Worm (Caenorhabditis elegans) whole organism, L1 larva: ENCODE measurements around the gene smc-5.

Source experiments
- C04F5.9 ChIP-seq: sonication (generic microtip); optimal IDR thresholded peaks from 2 replicates; lab custom pipeline; 2016; ENCODE audit warnings: missing genetic modification characterization, missing compliant biosample characterization
- C34B4.2 ChIP-seq: sonication (generic microtip); optimal IDR thresholded peaks from 2 replicates; lab custom pipeline; 2017; ENCODE audit warnings: mild to moderate bottlenecking, missing genetic modification characterization, missing compliant biosample characterization
- Y116A8C.19 ChIP-seq: sonication (generic microtip); optimal IDR thresholded peaks from 2 replicates; lab custom pipeline; 2016; ENCODE audit warnings: missing compliant biosample characterization, missing genetic modification characterization, borderline replicate concordance
- aha-1 ChIP-seq: fragments of 150-350 bp; optimal IDR thresholded peaks from 2 replicates; lab custom pipeline; 2014; ENCODE audit warnings: missing biosample characterization, missing genetic modification characterization
- alr-1 ChIP-seq: fragments of 200-800 bp; sonication (Bioruptor generic); optimal IDR thresholded peaks from 2 replicates; lab custom pipeline; 2018; ENCODE audit warnings: borderline replicate concordance, mild to moderate bottlenecking, missing genetic modification characterization, missing compliant biosample characterization
- ceh-63 ChIP-seq: fragments of 200-800 bp; sonication (Bioruptor generic); optimal IDR thresholded peaks from 2 replicates; lab custom pipeline; 2018; ENCODE audit warnings: mild to moderate bottlenecking, missing genetic modification characterization, missing compliant biosample characterization
- ceh-90 ChIP-seq: sonication (generic microtip); optimal IDR thresholded peaks from 2 replicates; lab custom pipeline; 2016; ENCODE audit warnings: missing genetic modification characterization, missing compliant biosample characterization
- ces-1 ChIP-seq: fragments of 150-350 bp; optimal IDR thresholded peaks from 2 replicates; lab custom pipeline; 2014; ENCODE audit warnings: missing biosample characterization, missing genetic modification reagents, missing genetic modification characterization
- dsc-1 ChIP-seq: sonication (generic microtip); optimal IDR thresholded peaks from 2 replicates; lab custom pipeline; 2016; ENCODE audit warnings: mild to moderate bottlenecking, missing genetic modification characterization, missing compliant biosample characterization
- efl-1 ChIP-seq, 4 experiments: fragments of 150-350 bp; optimal IDR thresholded peaks in 3 of 4; peaks in 1 of 4; 1 replicate in 1 of 4; 2 replicates in 3 of 4; lab custom pipeline; 2014; ENCODE audit warnings: missing biosample characterization in 2 of 4, missing genetic modification characterization in 2 of 4, missing genetic modification reagents in 2 of 4
- efl-3 ChIP-seq: fragments of 200-800 bp; sonication (Bioruptor generic); optimal IDR thresholded peaks from 2 replicates; lab custom pipeline; 2018; ENCODE audit warnings: mild to moderate bottlenecking, missing genetic modification characterization, missing compliant biosample characterization
- egl-13 ChIP-seq: sonication (generic microtip); optimal IDR thresholded peaks from 2 replicates; lab custom pipeline; 2016; ENCODE audit warnings: missing genotype, missing genetic modification reagents, missing genetic modification characterization, missing compliant biosample characterization
- egl-27 ChIP-seq, 2 experiments: fragments of 150-350 bp in 1 of 2; sonication (generic microtip); optimal IDR thresholded peaks; 3 replicates each; lab custom pipeline; 2017 to 2018; ENCODE audit warnings: missing biosample characterization in 2 of 2, missing genetic modification characterization in 2 of 2, missing genetic modification reagents in 2 of 2
- ets-5 ChIP-seq: fragments of 200-800 bp; sonication (Bioruptor generic); IDR thresholded peaks from 2 replicates; pipeline ENCODE4 v1.3.6; 2022; ENCODE audit warnings: missing genetic modification characterization, missing compliant biosample characterization
- fkh-4 ChIP-seq: sonication (generic microtip); optimal IDR thresholded peaks from 2 replicates; lab custom pipeline; 2016; ENCODE audit warnings: missing compliant biosample characterization, missing genetic modification characterization, borderline replicate concordance
- fkh-8 ChIP-seq: sonication (generic microtip); optimal IDR thresholded peaks from 2 replicates; lab custom pipeline; 2016; ENCODE audit warnings: mild to moderate bottlenecking, missing genetic modification characterization, missing compliant biosample characterization
- fos-1 ChIP-seq: fragments of 150-350 bp; optimal IDR thresholded peaks from 2 replicates; lab custom pipeline; 2014; ENCODE audit warnings: missing biosample characterization, missing genetic modification characterization
- hlh-17 ChIP-seq: fragments of 200-800 bp; sonication (Bioruptor generic); optimal IDR thresholded peaks from 2 replicates; lab custom pipeline; 2018; ENCODE audit warnings: missing genetic modification characterization, mild to moderate bottlenecking, missing compliant biosample characterization, moderate library complexity, borderline replicate concordance
- hpl-2 ChIP-seq: fragments of 150-350 bp; optimal IDR thresholded peaks from 2 replicates; lab custom pipeline; 2014; ENCODE audit warnings: missing biosample characterization, missing genetic modification reagents, missing genetic modification characterization
- isw-1 ChIP-seq: fragments of 200-800 bp; sonication (Bioruptor generic); IDR thresholded peaks from 2 replicates; pipeline ENCODE4 v1.3.6; 2022; ENCODE audit warnings: missing genetic modification characterization, missing compliant biosample characterization
- jun-1 ChIP-seq: fragments of 150-350 bp; optimal IDR thresholded peaks from 2 replicates; lab custom pipeline; 2014; ENCODE audit warnings: missing biosample characterization, missing genetic modification reagents, missing genetic modification characterization
- lin-13 ChIP-seq: fragments of 150-350 bp; optimal IDR thresholded peaks from 2 replicates; lab custom pipeline; 2014; ENCODE audit warnings: missing biosample characterization, missing genetic modification reagents, missing genetic modification characterization
- lin-14 ChIP-seq: fragments of 200-800 bp; sonication (Bioruptor generic); optimal IDR thresholded peaks from 2 replicates; lab custom pipeline; 2018; ENCODE audit warnings: mild to moderate bottlenecking, missing genetic modification characterization, moderate library complexity, missing compliant biosample characterization
- lin-35 ChIP-seq, 2 experiments: fragments of 150-350 bp; optimal IDR thresholded peaks; 2 replicates each; lab custom pipeline; 2014; ENCODE audit warnings: missing biosample characterization in 2 of 2, missing genetic modification characterization in 2 of 2, missing genetic modification reagents in 2 of 2
- lir-3 ChIP-seq: sonication (generic microtip); optimal IDR thresholded peaks from 2 replicates; lab custom pipeline; 2016; ENCODE audit warnings: mild to moderate bottlenecking, missing genetic modification characterization, moderate library complexity, missing compliant biosample characterization; ENCODE audit not compliant: poor library complexity
- lsy-2 ChIP-seq, 2 experiments: fragments of 150-350 bp; optimal IDR thresholded peaks; 2 replicates each; lab custom pipeline; 2014; ENCODE audit warnings: missing biosample characterization in 2 of 2, missing genetic modification characterization in 2 of 2
- mdl-1 ChIP-seq, 2 experiments: fragments of 150-350 bp; optimal IDR thresholded peaks; 2 replicates each; lab custom pipeline; 2014 to 2017; ENCODE audit warnings: missing biosample characterization in 2 of 2, missing genetic modification characterization in 2 of 2, inconsistent platforms in 1 of 2
- mef-2 ChIP-seq: fragments of 150-350 bp; optimal IDR thresholded peaks from 2 replicates; lab custom pipeline; 2014; ENCODE audit warnings: missing biosample characterization, missing genetic modification characterization
- mep-1 ChIP-seq: fragments of 150-350 bp; optimal IDR thresholded peaks from 2 replicates; lab custom pipeline; 2014; ENCODE audit warnings: missing biosample characterization, missing genetic modification characterization
- nhr-11 ChIP-seq: fragments of 150-350 bp; optimal IDR thresholded peaks from 2 replicates; lab custom pipeline; 2014; ENCODE audit warnings: missing biosample characterization, missing genetic modification characterization
- nhr-19 ChIP-seq: fragments of 200-800 bp; sonication (Bioruptor generic); conservative IDR thresholded peaks from 2 replicates; pipeline ENCODE4 v1.3.6; 2022; ENCODE audit warnings: missing genetic modification characterization, missing compliant biosample characterization
- nhr-20 ChIP-seq: sonication (generic microtip); optimal IDR thresholded peaks from 2 replicates; lab custom pipeline; 2016; ENCODE audit warnings: mild to moderate bottlenecking, missing genetic modification characterization, missing compliant biosample characterization
- nhr-237 ChIP-seq: fragments of 150-350 bp; optimal IDR thresholded peaks from 2 replicates; lab custom pipeline; 2014; ENCODE audit warnings: missing biosample characterization, missing genetic modification characterization
- nhr-28 ChIP-seq: fragments of 150-350 bp; optimal IDR thresholded peaks from 2 replicates; lab custom pipeline; 2014; ENCODE audit warnings: missing biosample characterization, missing genetic modification characterization
- nhr-47 ChIP-seq: sonication (generic microtip); optimal IDR thresholded peaks from 2 replicates; lab custom pipeline; 2016; ENCODE audit warnings: mild to moderate bottlenecking, missing genetic modification characterization, moderate library complexity, missing compliant biosample characterization
- nhr-76 ChIP-seq: sonication (generic microtip); optimal IDR thresholded peaks from 2 replicates; lab custom pipeline; 2017; ENCODE audit warnings: missing biosample characterization, missing genetic modification characterization
- nhr-77 ChIP-seq: fragments of 150-350 bp; optimal IDR thresholded peaks from 2 replicates; lab custom pipeline; 2014; ENCODE audit warnings: missing biosample characterization, missing genetic modification characterization
- pax-3 ChIP-seq: fragments of 200-800 bp; sonication (Bioruptor generic); optimal IDR thresholded peaks from 2 replicates; lab custom pipeline; 2018; ENCODE audit warnings: mild to moderate bottlenecking, missing genetic modification characterization, moderate library complexity, missing compliant biosample characterization
- pqm-1 ChIP-seq: sonication (generic microtip); optimal IDR thresholded peaks from 3 replicates; lab custom pipeline; 2017; ENCODE audit warnings: missing biosample characterization, missing genetic modification characterization
- rnt-1 ChIP-seq: sonication (generic microtip); optimal IDR thresholded peaks from 2 replicates; lab custom pipeline; 2016; ENCODE audit warnings: mild to moderate bottlenecking, missing genetic modification characterization, moderate library complexity, missing compliant biosample characterization
- skn-1 ChIP-seq: fragments of 150-350 bp; optimal IDR thresholded peaks from 2 replicates; lab custom pipeline; 2014; ENCODE audit warnings: missing biosample characterization, missing genetic modification characterization
- snpc-4 ChIP-seq: fragments of 150-350 bp; optimal IDR thresholded peaks from 2 replicates; lab custom pipeline; 2014; ENCODE audit warnings: missing biosample characterization, missing genetic modification characterization
- snu-23 ChIP-seq: sonication (generic microtip); optimal IDR thresholded peaks from 2 replicates; lab custom pipeline; 2016; ENCODE audit warnings: missing genetic modification characterization, missing compliant biosample characterization
- sox-4 ChIP-seq: sonication (generic microtip); optimal IDR thresholded peaks from 2 replicates; lab custom pipeline; 2016; ENCODE audit warnings: missing genetic modification characterization, missing compliant biosample characterization
- unc-30 ChIP-seq: sonication (generic microtip); optimal IDR thresholded peaks from 2 replicates; lab custom pipeline; 2017; ENCODE audit warnings: missing biosample characterization, missing genetic modification characterization
- unc-86 ChIP-seq: sonication (generic microtip); optimal IDR thresholded peaks from 2 replicates; lab custom pipeline; 2016; ENCODE audit warnings: missing genetic modification characterization, missing compliant biosample characterization
- unc-98 ChIP-seq: fragments of 200-800 bp; sonication (Bioruptor generic); IDR thresholded peaks from 2 replicates; pipeline ENCODE4 v1.3.6; 2022; ENCODE audit warnings: missing genetic modification characterization, missing compliant biosample characterization
- vab-15 ChIP-seq: sonication (generic microtip); optimal IDR thresholded peaks from 2 replicates; lab custom pipeline; 2017; ENCODE audit warnings: missing genotype, mild to moderate bottlenecking, missing genetic modification characterization, missing compliant biosample characterization
- xbp-1 ChIP-seq: sonication (generic microtip); optimal IDR thresholded peaks from 2 replicates; lab custom pipeline; 2016; ENCODE audit warnings: missing genetic modification characterization, missing compliant biosample characterization
- zag-1 ChIP-seq: fragments of 150-350 bp; optimal IDR thresholded peaks from 2 replicates; lab custom pipeline; 2014; ENCODE audit warnings: missing biosample characterization, missing genetic modification characterization
- zip-4 ChIP-seq: fragments of 200-800 bp; sonication (Bioruptor generic); optimal IDR thresholded peaks from 2 replicates; lab custom pipeline; 2018; ENCODE audit warnings: mild to moderate bottlenecking, missing genetic modification characterization, moderate library complexity, missing compliant biosample characterization
- ztf-11 ChIP-seq, 2 experiments: sonication (generic microtip); optimal IDR thresholded peaks; 2 replicates each; lab custom pipeline; 2016 to 2017; ENCODE audit warnings: missing genetic modification characterization in 2 of 2, missing biosample characterization in 1 of 2, missing compliant biosample characterization in 1 of 2

Gene smc-5

ce11 chrII:5016977-5017585 is 44.8 kb upstream of the smc-5 start:
- TF ChIP-seq nhr-76 (tag; lab: Kevin White, UChicago): no peak
- TF ChIP-seq nhr-20 (tag; lab: Kevin White, UChicago): peak; percentile 58
- peak; percentile 15 for TF ChIP-seq lin-13
- TF ChIP-seq mep-1 (tag; lab: Kevin White, UChicago): peak; percentile 27
- TF ChIP-seq lin-14 (GFP tag; lab: Kevin White, UChicago): peak; percentile 93
- TF ChIP-seq pqm-1 (tag; lab: Kevin White, UChicago): no peak
- TF ChIP-seq ceh-63 (GFP tag; lab: Kevin White, UChicago): no peak
- TF ChIP-seq snpc-4: peak; percentile 48
- peak; percentile 69 for TF ChIP-seq fkh-8 (tag; lab: Kevin White, UChicago)
- TF ChIP-seq alr-1 (tag; lab: Kevin White, UChicago): no peak
- peak; percentile 65 for TF ChIP-seq skn-1 (tag; lab: Kevin White, UChicago)
- peak in 1 of 2 experiments; percentile 12 for TF ChIP-seq ztf-11 (tag; optimal IDR thresholded peaks at IDR 0.05; lab: Kevin White, UChicago)
- peak; percentile 38 for TF ChIP-seq xbp-1 (tag; lab: Kevin White, UChicago)
- TF ChIP-seq Y116A8C.19 (tag; lab: Kevin White, UChicago): no peak
- peak; percentile 67 to 76 for TF ChIP-seq lsy-2 (tag; optimal IDR thresholded peaks at IDR 0.05; lab: Kevin White, UChicago)
- peak; percentile 75 for TF ChIP-seq unc-86 (tag; lab: Kevin White, UChicago)
- TF ChIP-seq unc-30: no peak
- no peak for TF ChIP-seq fkh-4
- peak; percentile 61 for TF ChIP-seq isw-1 (GFP tag; lab: Robert Waterston, UW)
- peak; percentile 83 for TF ChIP-seq snu-23 (GFP tag; lab: Kevin White, UChicago)
- TF ChIP-seq fos-1 (tag; lab: Kevin White, UChicago): peak; percentile 14
- TF ChIP-seq hlh-17 (GFP tag; lab: Kevin White, UChicago): no peak
- TF ChIP-seq jun-1 (tag; lab: Kevin White, UChicago): peak; percentile 64
- no peak for TF ChIP-seq nhr-11 (tag; lab: Kevin White, UChicago)
- peak; percentile 48 for TF ChIP-seq egl-13 (tag; lab: Kevin White, UChicago)
- TF ChIP-seq nhr-77 (tag; lab: Kevin White, UChicago): peak; percentile 16
- no peak for TF ChIP-seq vab-15
- TF ChIP-seq dsc-1 (tag; lab: Kevin White, UChicago): peak; percentile 35
- TF ChIP-seq zip-4 (GFP tag; lab: Kevin White, UChicago): no peak
- no peak for TF ChIP-seq ets-5 (GFP tag; lab: Robert Waterston, UW)
- no peak for TF ChIP-seq mef-2
- no peak for TF ChIP-seq efl-3 (GFP tag; lab: Kevin White, UChicago)
- TF ChIP-seq nhr-47 (tag; lab: Kevin White, UChicago): peak; percentile 67
- no peak for TF ChIP-seq unc-98 (GFP tag; lab: Robert Waterston, UW)
- no peak for TF ChIP-seq hpl-2 (GFP tag; lab: Kevin White, UChicago)
- no peak for TF ChIP-seq sox-4 (tag; lab: Kevin White, UChicago)
- no peak for TF ChIP-seq nhr-28
- no peak for TF ChIP-seq ces-1 (GFP tag; lab: Kevin White, UChicago)
- no peak for TF ChIP-seq ceh-90 (tag; lab: Kevin White, UChicago)
- no peak for TF ChIP-seq zag-1 (tag; lab: Kevin White, UChicago)
- no peak for TF ChIP-seq C34B4.2 (tag; lab: Kevin White, UChicago)
- TF ChIP-seq lin-35 (GFP tag; optimal IDR thresholded peaks at IDR 0.05; lab: Kevin White, UChicago): peak; percentile 66 to 70
- TF ChIP-seq C04F5.9 (tag; lab: Kevin White, UChicago): no peak
- no peak for TF ChIP-seq egl-27 (tag; optimal IDR thresholded peaks at IDR 0.05; lab: Kevin White, UChicago)
- TF ChIP-seq pax-3: no peak
- peak; percentile 26 for TF ChIP-seq lir-3
- no peak for TF ChIP-seq nhr-237
- no peak for TF ChIP-seq aha-1 (tag; lab: Kevin White, UChicago)
- peak; percentile 47 for TF ChIP-seq rnt-1 (tag; lab: Kevin White, UChicago)
- peak in 1 of 2 experiments; percentile 56 for TF ChIP-seq mdl-1 (tag; optimal IDR thresholded peaks at IDR 0.05; lab: Kevin White, UChicago)
- TF ChIP-seq efl-1 (optimal IDR thresholded peaks at IDR 0.05; lab: Kevin White, UChicago): peak; percentile 72 to 79
- TF ChIP-seq efl-1 (GFP tag; optimal IDR thresholded peaks at IDR 0.05 in 1 of 2; lab: Kevin White, UChicago): peak; percentile 28 to 92
- peak; percentile 40 for TF ChIP-seq nhr-19 (GFP tag; lab: Robert Waterston, UW)
